Worm (Caenorhabditis elegans) whole organism, L4 larva: Measurements from ENCODE around the gene T26H5.4.

ENCODE experiments used
- F49E8.2 ChIP-seq: sonication (generic microtip); optimal IDR thresholded peaks from 2 replicates; lab custom pipeline; 2016; ENCODE audit warnings: missing compliant biosample characterization, mild to moderate bottlenecking, missing genetic modification characterization, borderline replicate concordance
- Y105C5A.15 ChIP-seq: fragments of 200-800 bp; sonication (Bioruptor generic); IDR thresholded peaks from 2 replicates; pipeline ENCODE4 v1.3.6; 2022; ENCODE audit warnings: missing genetic modification characterization, missing compliant biosample characterization
- Y48G9A.11 ChIP-seq: fragments of 200-800 bp; sonication (Bioruptor generic); IDR thresholded peaks from 2 replicates; pipeline ENCODE4 v1.3.6; 2022; ENCODE audit warnings: missing genetic modification reagents, missing genetic modification characterization, missing compliant biosample characterization
- Y75B8A.6 ChIP-seq: fragments of 200-800 bp; sonication (Bioruptor generic); IDR thresholded peaks from 2 replicates; pipeline ENCODE4 v1.3.6; 2022; ENCODE audit warnings: missing genetic modification reagents, missing genetic modification characterization, missing compliant biosample characterization
- aha-1 ChIP-seq: fragments of 150-350 bp; peaks from one replicate; lab custom pipeline; 2014; ENCODE audit warnings: missing biosample characterization, missing genetic modification characterization
- ces-1 ChIP-seq: fragments of 150-350 bp; sonication (generic microtip); optimal IDR thresholded peaks from 4 replicates; lab custom pipeline; 2014; ENCODE audit warnings: missing biosample characterization, missing genetic modification reagents, missing genetic modification characterization
- daf-16 ChIP-seq, 3 experiments: sonication (generic microtip); optimal IDR thresholded peaks; 2 replicates each; lab custom pipeline; 2016 to 2017; ENCODE audit warnings: missing genetic modification characterization in 3 of 3, missing genetic modification reagents in 3 of 3, mild to moderate bottlenecking in 2 of 3, missing compliant biosample characterization in 2 of 3, missing biosample characterization in 1 of 3, moderate library complexity in 1 of 3
- dmd-6 ChIP-seq: fragments of 200-800 bp; sonication (Bioruptor generic); IDR thresholded peaks from 2 replicates; pipeline ENCODE4 v1.3.6; 2022; ENCODE audit warnings: missing genetic modification reagents, missing genetic modification characterization, missing compliant biosample characterization
- fkh-10 ChIP-seq: fragments of 150-350 bp; optimal IDR thresholded peaks from 2 replicates; lab custom pipeline; 2014; ENCODE audit warnings: missing biosample characterization, missing genetic modification reagents, missing genetic modification characterization
- fos-1 ChIP-seq: fragments of 150-350 bp; optimal IDR thresholded peaks from 2 replicates; lab custom pipeline; 2014; ENCODE audit warnings: missing biosample characterization, missing genetic modification characterization
- hlh-30 ChIP-seq: sonication (generic microtip); optimal IDR thresholded peaks from 2 replicates; lab custom pipeline; 2017; ENCODE audit warnings: antibody characterized with exemption, mild to moderate bottlenecking, missing genetic modification characterization, missing compliant biosample characterization; ENCODE audit not compliant: insufficient read depth
- hmg-1.1 ChIP-seq: fragments of 200-800 bp; sonication (Bioruptor generic); IDR thresholded peaks from 2 replicates; pipeline ENCODE4 v1.3.6; 2022; ENCODE audit warnings: missing genetic modification reagents, missing genetic modification characterization, missing compliant biosample characterization
- lin-15B ChIP-seq: fragments of 150-350 bp; sonication (generic microtip); optimal IDR thresholded peaks from 3 replicates; lab custom pipeline; 2014; ENCODE audit warnings: missing biosample characterization, missing genetic modification characterization
- lsy-2 ChIP-seq, 2 experiments: fragments of 150-350 bp in 1 of 2; sonication (generic microtip) in 1 of 2; optimal IDR thresholded peaks; 2 replicates each; lab custom pipeline; 2014 to 2017; ENCODE audit warnings: missing biosample characterization in 2 of 2, missing genetic modification characterization in 2 of 2
- mdl-1 ChIP-seq, 2 experiments: fragments of 150-350 bp in 1 of 2; sonication (generic microtip) in 1 of 2; optimal IDR thresholded peaks; 2 replicates each; lab custom pipeline; 2014 to 2017; ENCODE audit warnings: missing biosample characterization in 2 of 2, missing genetic modification characterization in 2 of 2
- mxl-2 ChIP-seq: fragments of 200-800 bp; sonication (Bioruptor generic); conservative IDR thresholded peaks from 2 replicates; pipeline ENCODE4 v1.3.6; 2022; ENCODE audit warnings: missing genetic modification reagents, missing genetic modification characterization, missing compliant biosample characterization
- nhr-11 ChIP-seq: fragments of 150-350 bp; optimal IDR thresholded peaks from 2 replicates; lab custom pipeline; 2014; ENCODE audit warnings: missing biosample characterization, missing genetic modification characterization
- nhr-237 ChIP-seq: sonication (generic microtip); optimal IDR thresholded peaks from 2 replicates; lab custom pipeline; 2017; ENCODE audit warnings: missing biosample characterization, missing genetic modification characterization
- nhr-25 ChIP-seq: sonication (generic microtip); optimal IDR thresholded peaks from 2 replicates; lab custom pipeline; 2017; ENCODE audit warnings: missing genetic modification characterization, mild to moderate bottlenecking, missing compliant biosample characterization, antibody characterized with exemption, moderate library complexity, borderline replicate concordance; ENCODE audit not compliant: insufficient read depth
- nhr-28 ChIP-seq: fragments of 150-350 bp; optimal IDR thresholded peaks from 2 replicates; lab custom pipeline; 2014; ENCODE audit warnings: missing biosample characterization, missing genetic modification characterization
- nhr-42 ChIP-seq: fragments of 200-800 bp; sonication (Bioruptor generic); IDR thresholded peaks from 2 replicates; pipeline ENCODE4 v1.3.6; 2022; ENCODE audit warnings: missing genetic modification characterization, missing compliant biosample characterization
- nhr-48 ChIP-seq: sonication (generic microtip); optimal IDR thresholded peaks from 2 replicates; lab custom pipeline; 2016; ENCODE audit warnings: mild to moderate bottlenecking, missing genetic modification characterization, missing compliant biosample characterization
- nhr-6 ChIP-seq: fragments of 150-350 bp; optimal IDR thresholded peaks from 2 replicates; lab custom pipeline; 2014; ENCODE audit warnings: missing biosample characterization, missing genetic modification characterization
- nhr-76 ChIP-seq: fragments of 150-350 bp; optimal IDR thresholded peaks from 2 replicates; lab custom pipeline; 2014; ENCODE audit warnings: missing biosample characterization, missing genetic modification characterization
- nhr-77 ChIP-seq: fragments of 150-350 bp; optimal IDR thresholded peaks from 2 replicates; lab custom pipeline; 2014; ENCODE audit warnings: missing biosample characterization, missing genetic modification characterization
- pha-4 ChIP-seq, 2 experiments: fragments of 150-350 bp in 1 of 2; fragments of 200-800 bp in 1 of 2; sonication (Bioruptor generic) in 1 of 2; IDR thresholded peaks in 1 of 2; optimal IDR thresholded peaks in 1 of 2; 2 replicates each; pipeline versions ENCODE4 v1.3.6 to Lab custom; 2014 to 2022; ENCODE audit warnings: missing genetic modification characterization in 2 of 2, missing genetic modification reagents in 2 of 2, missing biosample characterization in 1 of 2, missing compliant biosample characterization in 1 of 2
- php-3 ChIP-seq: fragments of 200-800 bp; sonication (Bioruptor generic); IDR thresholded peaks from 2 replicates; pipeline ENCODE4 v1.3.6; 2022; ENCODE audit warnings: missing genetic modification reagents, missing genetic modification characterization, missing compliant biosample characterization
- pqm-1 ChIP-seq: sonication (generic microtip); optimal IDR thresholded peaks from 2 replicates; lab custom pipeline; 2017; ENCODE audit warnings: missing biosample characterization, missing genetic modification characterization
- set-16 ChIP-seq: fragments of 200-800 bp; sonication (Bioruptor generic); IDR thresholded peaks from 2 replicates; pipeline ENCODE4 v1.3.6; 2022; ENCODE audit warnings: missing genetic modification reagents, missing genetic modification characterization, missing compliant biosample characterization
- skn-1 ChIP-seq: fragments of 150-350 bp; optimal IDR thresholded peaks from 2 replicates; lab custom pipeline; 2014; ENCODE audit warnings: missing biosample characterization, missing genetic modification characterization
- zip-11 ChIP-seq: fragments of 200-800 bp; sonication (Bioruptor generic); IDR thresholded peaks from 2 replicates; pipeline ENCODE4 v1.3.6; 2022; ENCODE audit warnings: missing genetic modification characterization, missing compliant biosample characterization
- ztf-11 ChIP-seq: fragments of 150-350 bp; optimal IDR thresholded peaks from 2 replicates; lab custom pipeline; 2014; ENCODE audit warnings: missing biosample characterization, missing genetic modification characterization
- ztf-7 ChIP-seq: fragments of 150-350 bp; optimal IDR thresholded peaks from 2 replicates; lab custom pipeline; 2014; ENCODE audit warnings: missing biosample characterization, missing genetic modification characterization

Gene T26H5.4

DNA sequence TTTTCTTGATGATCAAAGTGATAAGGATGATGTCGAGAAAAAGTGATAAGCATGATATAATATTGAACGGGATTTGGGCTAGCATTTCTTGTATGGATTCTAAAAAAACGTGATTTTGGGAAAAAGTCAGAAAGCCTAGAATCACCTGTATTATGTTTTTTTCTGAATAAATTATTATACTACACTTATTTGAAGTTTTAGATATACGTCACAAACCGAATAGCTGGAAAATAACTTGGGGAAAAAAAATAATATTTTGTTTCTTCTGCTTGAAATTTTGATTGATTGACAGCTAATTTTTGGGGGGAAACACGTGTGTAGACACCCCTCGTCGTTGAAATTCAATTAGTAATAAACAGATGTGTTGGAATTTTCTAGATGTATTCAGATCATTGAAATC is 44.0 kb upstream of the T26H5.4 start, which contains the start of gene str-264:
Gene str-264 (minus strand): TSS at position 101 of the 400 bp plus-strand sequence.
- TF ChIP-seq nhr-42, result no peak
- TF ChIP-seq ces-1 (GFP tag; lab: Kevin White, UChicago), result no peak
- no peak for TF ChIP-seq Y75B8A.6 (GFP tag; lab: Robert Waterston, UW)
- TF ChIP-seq nhr-11 (tag; lab: Kevin White, UChicago), result no peak
- TF ChIP-seq pqm-1, result no peak
- no peak for TF ChIP-seq php-3 (GFP tag; lab: Robert Waterston, UW)
- no peak for TF ChIP-seq mxl-2 (GFP tag; lab: Robert Waterston, UW)

DNA sequence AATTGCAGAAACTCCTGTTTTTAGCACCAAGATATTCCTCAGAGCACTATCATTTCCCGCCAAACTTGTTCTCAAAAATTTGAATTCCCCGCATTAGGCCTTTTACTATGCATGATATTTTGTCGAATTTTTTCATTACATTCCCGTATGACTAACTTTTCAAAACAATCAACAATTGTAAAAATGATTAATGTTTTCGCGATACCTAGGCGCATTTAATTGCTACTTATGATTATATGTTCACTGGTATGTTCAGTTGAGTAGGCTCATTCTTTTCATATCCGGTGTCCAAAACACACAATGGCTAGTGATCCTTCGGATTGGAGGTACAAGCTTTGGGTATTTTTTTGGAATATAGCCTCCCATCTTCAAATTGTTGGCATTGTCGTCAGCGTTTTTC is 39.3 kb upstream of the T26H5.4 start, which contains the start of gene srw-21:
Gene srw-21 (plus strand): TSS at position 301 of the 400 bp plus-strand sequence.
- TF ChIP-seq nhr-25 (tag; lab: Kevin White, UChicago) (no peak), nhr-237 (tag; lab: Kevin White, UChicago) (no peak)
- TF ChIP-seq, all 104 proteins: peak for 0

DNA sequence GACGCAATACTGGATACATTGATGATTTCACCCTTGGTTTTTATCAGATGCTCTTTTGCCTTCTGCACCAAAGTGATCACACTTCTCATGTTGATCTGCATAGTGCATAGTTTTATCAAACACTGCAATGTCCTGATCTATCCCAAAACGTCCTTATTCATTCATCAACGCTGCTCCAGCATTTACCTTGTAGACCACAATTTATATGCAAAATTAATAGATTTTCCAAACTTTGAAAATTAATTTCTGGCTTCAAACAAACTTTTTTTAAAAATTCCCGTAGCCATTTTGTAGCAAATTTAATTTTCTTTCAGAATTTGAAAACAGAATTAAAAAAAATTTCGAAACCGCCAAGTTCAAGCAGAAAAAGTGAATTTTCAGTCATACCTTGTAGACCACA is 36.0 kb upstream of the T26H5.4 start, which contains the start of gene C06B8.3:
Gene C06B8.3 (minus strand): TSS at position 101 of the 400 bp plus-strand sequence.
- TF ChIP-seq nhr-76 (tag; lab: Kevin White, UChicago), result no peak
- TF ChIP-seq fkh-10 (GFP tag; lab: Kevin White, UChicago), result no peak
- no peak for TF ChIP-seq lsy-2 (tag; optimal IDR thresholded peaks at IDR 0.05; lab: Kevin White, UChicago)
- TF ChIP-seq pha-4 (GFP tag; IDR thresholded peaks at IDR 0.05; lab: Robert Waterston, UW), result no peak
- TF ChIP-seq pha-4 (tag; optimal IDR thresholded peaks at IDR 0.05; lab: Kevin White, UChicago), result no peak

DNA sequence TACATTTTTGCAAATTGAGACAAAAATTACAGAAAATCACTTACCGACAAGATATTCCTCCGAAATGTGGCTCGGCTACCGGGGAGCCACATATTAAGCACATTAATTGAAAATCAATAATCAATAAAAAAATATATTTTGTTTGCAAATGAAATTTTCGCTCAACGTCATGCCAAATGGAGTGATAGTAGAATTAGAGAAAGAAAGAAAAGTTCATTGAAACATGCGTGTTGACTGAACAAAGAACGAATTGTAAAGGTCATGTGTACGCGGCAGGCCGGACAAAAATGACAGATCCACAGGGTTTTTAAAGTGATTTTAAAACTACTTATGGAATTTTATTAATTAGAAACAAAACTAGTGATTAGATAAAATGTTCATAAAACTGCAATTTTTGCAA is 35.1 kb upstream of the T26H5.4 start:
- TF ChIP-seq F49E8.2 (no peak), mdl-1 (tag; optimal IDR thresholded peaks at IDR 0.05; lab: Kevin White, UChicago) (peak in 1 of 2 experiments; percentile 3), nhr-6 (tag; lab: Kevin White, UChicago) (peak; percentile 84), fos-1 (no peak), daf-16 (GFP tag; optimal IDR thresholded peaks at IDR 0.05; lab: Kevin White, UChicago) (no peak), daf-16 (tag; optimal IDR thresholded peaks at IDR 0.05; lab: Kevin White, UChicago) (peak; percentile 64), nhr-48 (tag; lab: Kevin White, UChicago) (peak; percentile 30), dmd-6 (GFP tag; lab: Robert Waterston, UW) (peak; percentile 47), nhr-28 (tag; lab: Kevin White, UChicago) (peak; percentile 56), skn-1 (tag; lab: Kevin White, UChicago) (no peak), php-3 (GFP tag; lab: Robert Waterston, UW) (no peak), ztf-11 (no peak), ztf-7 (tag; lab: Kevin White, UChicago) (no peak), hlh-30 (peak; percentile 65), set-16 (GFP tag; lab: Robert Waterston, UW) (no peak), lin-15B (tag; lab: Kevin White, UChicago) (no peak), nhr-77 (tag; lab: Kevin White, UChicago) (peak; percentile 9), hmg-1.1 (GFP tag; lab: Robert Waterston, UW) (no peak)
- TF ChIP-seq, all 104 proteins: peak for 8

DNA sequence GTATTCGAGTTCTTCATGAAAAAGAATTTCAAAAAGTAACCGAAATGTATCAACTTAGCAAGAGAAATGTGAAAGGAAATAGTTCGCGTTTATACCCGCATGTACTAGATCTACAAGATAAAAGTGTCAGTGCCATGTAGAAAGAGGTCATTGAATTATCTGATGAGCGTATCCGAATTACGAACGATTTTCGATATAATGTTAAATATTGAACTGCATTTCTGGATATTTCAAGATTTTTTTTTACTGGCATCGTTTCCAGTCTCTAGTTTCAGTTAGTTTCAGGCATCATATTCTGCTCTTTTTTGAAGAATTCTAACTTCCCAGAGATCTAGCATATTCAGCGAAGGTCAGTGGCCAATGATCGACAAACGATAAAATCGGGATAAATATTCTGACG is 32.9 kb upstream of the T26H5.4 start, which contains the start of gene nhr-150:
Gene nhr-150 (minus strand): TSS at position 92 of the 400 bp plus-strand sequence.
- TF ChIP-seq Y48G9A.11 (GFP tag; lab: Robert Waterston, UW) (no peak), nhr-28 (tag; lab: Kevin White, UChicago) (no peak), aha-1 (tag; lab: Kevin White, UChicago) (peak; percentile 92), Y105C5A.15 (GFP tag; lab: Robert Waterston, UW) (no peak), zip-11 (GFP tag; lab: Robert Waterston, UW) (no peak)
